Fruit fly (Drosophila melanogaster): ENCODE results near the gene ImpE3.

DNA sequence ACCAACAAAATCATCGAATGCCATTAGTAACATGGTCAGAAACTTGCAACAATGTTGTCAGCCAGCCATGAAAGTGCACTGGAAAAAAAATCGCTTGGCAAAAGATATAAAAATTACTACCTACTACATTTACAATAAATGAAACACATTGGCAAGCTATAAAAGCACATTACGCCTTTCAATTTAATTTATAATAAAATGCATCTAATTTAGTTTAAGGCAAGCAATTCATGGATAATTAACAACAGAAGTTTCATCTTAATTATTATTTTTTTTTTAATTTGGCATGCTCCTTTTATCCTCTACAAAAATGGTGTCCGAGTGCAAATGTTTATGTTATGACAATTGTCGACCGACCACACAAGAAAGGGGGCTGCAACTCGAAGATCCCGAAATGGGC is 9.6 kb upstream of the ImpE3 start:
- TF ChIP-seq CG5204 (GFP tag; optimal IDR thresholded peaks at IDR 0.05): no peak
- TF ChIP-seq CG1620 (GFP tag; optimal IDR thresholded peaks at IDR 0.05): no peak
- no peak for TF ChIP-seq toe (GFP tag; optimal IDR thresholded peaks at IDR 0.05)
- no peak for TF ChIP-seq CG7101 (tag; optimal IDR thresholded peaks at IDR 0.05)
- TF ChIP-seq cic (GFP tag; optimal IDR thresholded peaks at IDR 0.05): no peak
- TF ChIP-seq ovo (GFP tag; optimal IDR thresholded peaks at IDR 0.05): no peak
- TF ChIP-seq CG11617 (GFP tag; optimal IDR thresholded peaks at IDR 0.05): no peak
- no peak for TF ChIP-seq Clk (GFP tag; optimal IDR thresholded peaks at IDR 0.05)
- TF ChIP-seq bab1 (GFP tag; optimal IDR thresholded peaks at IDR 0.05): no peak
- TF ChIP-seq kay (GFP tag; ENCODE audit: borderline replicate concordance): no peak
- no peak for TF ChIP-seq CG14711 (tag; optimal IDR thresholded peaks at IDR 0.05)
- TF ChIP-seq tj (GFP tag; optimal IDR thresholded peaks at IDR 0.05): no peak
- no peak for TF ChIP-seq Mnt (GFP tag; optimal IDR thresholded peaks at IDR 0.05)
- TF ChIP-seq CG7045 (GFP tag; optimal IDR thresholded peaks at IDR 0.05): no peak

Data from whole organism, adult.